Worm (Caenorhabditis elegans) whole organism, young adult: ENCODE measurements around the gene F14H3.6.

Experiments
- B0035.1 ChIP-seq: sonication (generic microtip); optimal IDR thresholded peaks from 2 replicates; lab custom pipeline; 2016; ENCODE audit warnings: missing genetic modification characterization, mild to moderate bottlenecking, missing compliant biosample characterization, missing genotype, missing genetic modification reagents
- F10E7.11 ChIP-seq: sonication (generic microtip); optimal IDR thresholded peaks from 2 replicates; lab custom pipeline; 2017; ENCODE audit warnings: mild to moderate bottlenecking, missing genetic modification characterization, moderate library complexity, missing compliant biosample characterization
- F33H1.4 ChIP-seq: fragments of 200-800 bp; sonication (Bioruptor generic); IDR thresholded peaks from 2 replicates; pipeline ENCODE4 v1.3.6; 2022; ENCODE audit warnings: missing genetic modification reagents, missing genetic modification characterization, missing compliant biosample characterization
- F55B11.4 ChIP-seq: sonication (generic microtip); optimal IDR thresholded peaks from 2 replicates; lab custom pipeline; 2016; ENCODE audit warnings: missing compliant biosample characterization, missing genetic modification characterization, borderline replicate concordance; ENCODE audit not compliant: insufficient read depth
- Y95B8A.8 ChIP-seq: fragments of 200-800 bp; sonication (Bioruptor generic); IDR thresholded peaks from 2 replicates; pipeline ENCODE4 v1.3.6; 2022; ENCODE audit warnings: missing genetic modification reagents, missing genetic modification characterization, missing compliant biosample characterization
- ZK185.1 ChIP-seq: sonication (generic microtip); optimal IDR thresholded peaks from 2 replicates; lab custom pipeline; 2016; ENCODE audit warnings: mild to moderate bottlenecking, missing genetic modification characterization, missing compliant biosample characterization; ENCODE audit not compliant: poor library complexity, severe bottlenecking
- ama-1 ChIP-seq, 3 experiments: fragments of 150-350 bp in 1 of 3; sonication (generic microtip) in 2 of 3; optimal IDR thresholded peaks; 2 replicates each; lab custom pipeline; 2014 to 2018; ENCODE audit warnings: missing biosample characterization in 2 of 3, missing genetic modification characterization in 2 of 3, missing genetic modification reagents in 2 of 3
- atf-7 ChIP-seq: sonication (generic microtip); optimal IDR thresholded peaks from 2 replicates; lab custom pipeline; 2017; ENCODE audit warnings: mild to moderate bottlenecking, missing genetic modification characterization, missing compliant biosample characterization
- athp-1 ChIP-seq: sonication (generic microtip); optimal IDR thresholded peaks from 2 replicates; lab custom pipeline; 2017; ENCODE audit warnings: mild to moderate bottlenecking, missing genetic modification characterization, missing compliant biosample characterization
- attf-3 ChIP-seq: fragments of 200-800 bp; sonication (Bioruptor generic); conservative IDR thresholded peaks from 2 replicates; pipeline ENCODE4 v1.3.6; 2022; ENCODE audit warnings: missing genetic modification reagents, missing genetic modification characterization, missing compliant biosample characterization
- bed-2 ChIP-seq: fragments of 200-800 bp; sonication (Bioruptor generic); IDR thresholded peaks from 2 replicates; pipeline ENCODE4 v1.3.6; 2022; ENCODE audit warnings: missing genetic modification reagents, missing genetic modification characterization, missing compliant biosample characterization
- cebp-1 ChIP-seq, 2 experiments: fragments of 200-800 bp in 1 of 2; sonication (Bioruptor generic) in 1 of 2; sonication (generic microtip) in 1 of 2; IDR thresholded peaks in 1 of 2; optimal IDR thresholded peaks in 1 of 2; 2 replicates each; pipeline versions ENCODE4 v1.3.6 to Lab custom; 2017 to 2022; ENCODE audit warnings: missing compliant biosample characterization in 2 of 2, missing genetic modification characterization in 2 of 2, mild to moderate bottlenecking in 1 of 2, missing genetic modification reagents in 1 of 2, moderate library complexity in 1 of 2
- ceh-79 ChIP-seq: sonication (generic microtip); optimal IDR thresholded peaks from 2 replicates; lab custom pipeline; 2017; ENCODE audit warnings: mild to moderate bottlenecking, missing genetic modification characterization, missing compliant biosample characterization
- dox-1 ChIP-seq: fragments of 200-800 bp; sonication (Bioruptor generic); IDR thresholded peaks from 2 replicates; pipeline ENCODE4 v1.3.6; 2022; ENCODE audit warnings: missing genetic modification reagents, missing genetic modification characterization, missing compliant biosample characterization
- egl-44 ChIP-seq: fragments of 200-800 bp; sonication (Bioruptor generic); IDR thresholded peaks from 2 replicates; pipeline ENCODE4 v1.3.6; 2022; ENCODE audit warnings: missing genetic modification reagents, missing genetic modification characterization, missing compliant biosample characterization
- ets-4 ChIP-seq: fragments of 200-800 bp; sonication (Bioruptor generic); optimal IDR thresholded peaks from 2 replicates; lab custom pipeline; 2018; ENCODE audit warnings: mild to moderate bottlenecking, missing genetic modification characterization, missing compliant biosample characterization
- him-1 ChIP-seq: sonication (generic microtip); optimal IDR thresholded peaks from 2 replicates; lab custom pipeline; 2016; ENCODE audit warnings: missing genotype, missing genetic modification reagents, missing genetic modification characterization, missing compliant biosample characterization
- hrde-1 ChIP-seq: sonication (generic microtip); optimal IDR thresholded peaks from 2 replicates; lab custom pipeline; 2016; ENCODE audit warnings: missing genetic modification characterization, mild to moderate bottlenecking, missing compliant biosample characterization, moderate library complexity, missing genotype, missing genetic modification reagents, borderline replicate concordance
- lag-1 ChIP-seq: fragments of 200-800 bp; sonication (Bioruptor generic); IDR thresholded peaks from 2 replicates; pipeline ENCODE4 v1.3.6; 2022; ENCODE audit warnings: missing genetic modification reagents, missing genetic modification characterization, missing compliant biosample characterization
- lin-26 ChIP-seq: fragments of 200-800 bp; sonication (Bioruptor generic); IDR thresholded peaks from 2 replicates; pipeline ENCODE4 v1.3.6; 2022; ENCODE audit warnings: missing genetic modification reagents, missing genetic modification characterization, missing compliant biosample characterization
- lsy-27 ChIP-seq: sonication (generic microtip); optimal IDR thresholded peaks from 2 replicates; lab custom pipeline; 2017; ENCODE audit warnings: missing genetic modification characterization, mild to moderate bottlenecking, missing compliant biosample characterization, antibody characterized with exemption, missing genotype, borderline replicate concordance; ENCODE audit not compliant: insufficient read depth
- mcd-1 ChIP-seq: fragments of 200-800 bp; sonication (Bioruptor generic); IDR thresholded peaks from 2 replicates; pipeline ENCODE4 v1.3.6; 2022; ENCODE audit warnings: missing genetic modification reagents, missing genetic modification characterization, missing compliant biosample characterization
- mes-4 ChIP-seq: sonication (generic microtip); optimal IDR thresholded peaks from 2 replicates; lab custom pipeline; 2016; ENCODE audit warnings: missing genotype, missing genetic modification characterization, missing compliant biosample characterization
- nhr-27 ChIP-seq: fragments of 200-800 bp; sonication (Bioruptor generic); optimal IDR thresholded peaks from 2 replicates; lab custom pipeline; 2018; ENCODE audit warnings: mild to moderate bottlenecking, missing genetic modification characterization, moderate library complexity, missing compliant biosample characterization
- nhr-90 ChIP-seq: sonication (generic microtip); optimal IDR thresholded peaks from 2 replicates; lab custom pipeline; 2016; ENCODE audit warnings: missing genotype, mild to moderate bottlenecking, missing genetic modification characterization, missing compliant biosample characterization
- pha-4 ChIP-seq: fragments of 150-350 bp; sonication (generic microtip); optimal IDR thresholded peaks from 2 replicates; lab custom pipeline; 2014; ENCODE audit warnings: missing biosample characterization, missing genetic modification reagents, missing genetic modification characterization
- sea-2 ChIP-seq: fragments of 200-800 bp; sonication (Bioruptor generic); IDR thresholded peaks from 2 replicates; pipeline ENCODE4 v1.3.6; 2022; ENCODE audit warnings: missing genetic modification characterization, missing compliant biosample characterization
- snpc-4 ChIP-seq, 5 experiments: fragments of 150-350 bp in 1 of 5; sonication (generic microtip) in 4 of 5; optimal IDR thresholded peaks; 2 replicates each; lab custom pipeline; 2014 to 2018; ENCODE audit warnings: missing genetic modification characterization in 5 of 5, missing biosample characterization in 3 of 5, antibody characterized with exemption in 2 of 5, mild to moderate bottlenecking in 2 of 5, missing compliant biosample characterization in 2 of 5, missing genotype in 2 of 5, moderate library complexity in 2 of 5, missing genetic modification reagents in 1 of 5
- tbx-9 ChIP-seq: sonication (generic microtip); optimal IDR thresholded peaks from 2 replicates; lab custom pipeline; 2016; ENCODE audit warnings: borderline replicate concordance, missing genetic modification characterization, inconsistent platforms, missing compliant biosample characterization
- unc-130 ChIP-seq: sonication (generic microtip); optimal IDR thresholded peaks from 2 replicates; lab custom pipeline; 2016; ENCODE audit warnings: missing genetic modification reagents, missing genetic modification characterization, missing compliant biosample characterization
- unc-62 ChIP-seq: fragments of 150-350 bp; optimal IDR thresholded peaks from 2 replicates; lab custom pipeline; 2014; ENCODE audit warnings: missing biosample characterization, missing genetic modification reagents, missing genetic modification characterization
- zim-3 ChIP-seq: sonication (generic microtip); optimal IDR thresholded peaks from 2 replicates; lab custom pipeline; 2017; ENCODE audit warnings: mild to moderate bottlenecking, missing genetic modification characterization, moderate library complexity, missing compliant biosample characterization
- ztf-6 ChIP-seq: fragments of 200-800 bp; sonication (Bioruptor generic); IDR thresholded peaks from 2 replicates; pipeline ENCODE4 v1.3.6; 2022; ENCODE audit warnings: missing genetic modification reagents, missing genetic modification characterization, missing compliant biosample characterization

Gene F14H3.6

ce11 chrV:16020042-16020441, 38.7 kb downstream of the F14H3.6 start, which contains the start of gene srx-44:
Gene srx-44, plus strand, starts transcription at chrV:16020342.
- TF ChIP-seq egl-44 = no peak
- TF ChIP-seq dox-1 (GFP tag; lab: Robert Waterston, UW) = no peak
- TF ChIP-seq pha-4 (tag; lab: Kevin White, UChicago) = no peak
- TF ChIP-seq mcd-1 (GFP tag; lab: Robert Waterston, UW) = no peak
- no peak for TF ChIP-seq nhr-90 (tag; lab: Kevin White, UChicago)
- TF ChIP-seq ceh-79 = no peak
- TF ChIP-seq hrde-1 = no peak
- TF ChIP-seq atf-7 (tag; lab: Kevin White, UChicago) = no peak
- no peak for TF ChIP-seq Y95B8A.8 (GFP tag; lab: Robert Waterston, UW)
- TF ChIP-seq cebp-1 (GFP tag; IDR thresholded peaks at IDR 0.05; lab: Robert Waterston, UW) = no peak
- TF ChIP-seq cebp-1 (tag; optimal IDR thresholded peaks at IDR 0.05; lab: Kevin White, UChicago) = no peak
- TF ChIP-seq mes-4 = no peak
- no peak for TF ChIP-seq ets-4

DNA sequence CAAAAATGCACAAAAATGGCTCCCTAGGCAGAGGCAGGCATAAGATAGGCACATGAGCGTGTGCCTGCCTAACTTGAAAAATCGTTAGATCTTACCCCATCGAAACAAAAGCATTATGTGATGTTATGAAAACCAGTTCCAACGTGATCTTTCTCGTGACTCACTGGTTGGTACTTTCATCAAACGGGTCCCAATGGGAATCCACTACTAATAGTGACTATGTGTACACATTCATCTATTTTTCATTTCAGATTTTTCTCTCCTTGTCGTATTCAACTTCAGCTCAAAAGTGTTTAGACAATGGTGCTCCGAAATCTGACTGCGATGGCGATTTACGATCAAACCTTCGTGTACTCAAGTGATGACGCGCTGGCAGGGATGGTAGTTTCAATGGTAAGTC, 41.0 kb downstream of the F14H3.6 start, which contains the start of gene srx-43:
srx-43 (plus strand) TSS at position 301 of the 400 bp plus-strand sequence.
- no peak for TF ChIP-seq him-1 (tag; lab: Kevin White, UChicago)

ce11 chrV:16016977-16017376, 41.7 kb downstream of the F14H3.6 start:
- TF ChIP-seq F10E7.11 (no peak), lin-26 (no peak), unc-62 (no peak)

- TF ChIP-seq nhr-27 (tag; lab: Kevin White, UChicago) (no peak), lag-1 (GFP tag; lab: Robert Waterston, UW) (no peak), F33H1.4 (no peak), tbx-9 (tag; lab: Kevin White, UChicago) (no peak), lin-26 (no peak), attf-3 (GFP tag; lab: Robert Waterston, UW) (no peak), snpc-4 (GFP tag; optimal IDR thresholded peaks at IDR 0.05; lab: Kevin White, UChicago) (no peak), snpc-4 (tag; optimal IDR thresholded peaks at IDR 0.05; lab: Kevin White, UChicago) (no peak), unc-62 (no peak), lsy-27 (tag; lab: Kevin White, UChicago) (no peak), zim-3 (no peak), bed-2 (GFP tag; lab: Robert Waterston, UW) (no peak), athp-1 (tag; lab: Kevin White, UChicago) (no peak), unc-130 (no peak), sea-2 (GFP tag; lab: Robert Waterston, UW) (no peak), F55B11.4 (no peak)
These were observed 43.0 kb downstream of the F14H3.6 start, which contains the start of gene str-232 for ce11 chrV:16015652-16016051. Gene str-232, minus strand, starts transcription at chrV:16015752.

- TF ChIP-seq ama-1 (optimal IDR thresholded peaks at IDR 0.05; lab: Kevin White, UChicago) (no peak), ama-1 (GFP tag; optimal IDR thresholded peaks at IDR 0.05; lab: Kevin White, UChicago) (no peak), B0035.1 (tag; lab: Kevin White, UChicago) (no peak), ZK185.1 (no peak), ztf-6 (no peak)
These were observed 49.1 kb downstream of the F14H3.6 start, which contains the start of gene str-233 for ce11 chrV:16009564-16009963. Gene str-233, minus strand, starts transcription at chrV:16009664.
